Worm (Caenorhabditis elegans): ENCODE data around the gene cogc-8.

Gene cogc-8

ce11 chrIV:240257-240754, at the start of gene cogc-8, which contains the start of gene fnta-1:
cogc-8 (plus strand) TSS chrIV:240451.
fnta-1 (minus strand) TSS chrIV:240307.
- TF ChIP-seq T22C8.4 (GFP tag; IDR thresholded peaks at IDR 0.05): no peak
- TF ChIP-seq flt-1 (GFP tag; IDR thresholded peaks at IDR 0.05): no peak
- no peak for TF ChIP-seq klf-2 (GFP tag; conservative IDR thresholded peaks at IDR 0.05)
- no peak for TF ChIP-seq med-1 (GFP tag; optimal IDR thresholded peaks at IDR 0.05; ENCODE audit: insufficient read depth)
- TF ChIP-seq tab-1 (GFP tag; IDR thresholded peaks at IDR 0.05): no peak
- no peak for TF ChIP-seq cog-1 (tag; optimal IDR thresholded peaks at IDR 0.05)
- no peak for TF ChIP-seq ztf-23 (GFP tag; IDR thresholded peaks at IDR 0.05)
- no peak for TF ChIP-seq ref-1 (GFP tag; conservative IDR thresholded peaks at IDR 0.05)
- TF ChIP-seq ztf-29 (GFP tag; IDR thresholded peaks at IDR 0.05): no peak

- no peak for TF ChIP-seq ref-1 (GFP tag; conservative IDR thresholded peaks at IDR 0.05)
- TF ChIP-seq ztf-23 (GFP tag; IDR thresholded peaks at IDR 0.05): peak; percentile 70; the same call in 1 of the 2 replicates
- peak; percentile 74 for TF ChIP-seq cog-1 (tag; optimal IDR thresholded peaks at IDR 0.05)
- peak; percentile 84 for TF ChIP-seq flt-1 (GFP tag; IDR thresholded peaks at IDR 0.05)
- TF ChIP-seq tab-1 (GFP tag; IDR thresholded peaks at IDR 0.05): no peak
These were observed 48.2 kb upstream of the cogc-8 start, which contains the start of gene Y38C1AA.12 for ce11 chrIV:192046-192445. Y38C1AA.12 (plus strand) TSS chrIV:192256.

- TF ChIP-seq ztf-23 (GFP tag; IDR thresholded peaks at IDR 0.05) (no peak), med-1 (GFP tag; optimal IDR thresholded peaks at IDR 0.05; ENCODE audit: insufficient read depth) (no peak), cog-1 (tag; optimal IDR thresholded peaks at IDR 0.05) (no peak), klf-2 (GFP tag; conservative IDR thresholded peaks at IDR 0.05) (no peak)
These were observed 45.8 kb upstream of the cogc-8 start, which contains the start of gene csn-3 for ce11 chrIV:194442-194841. csn-3 (plus strand) TSS chrIV:194742.

- TF ChIP-seq tab-1 (GFP tag; IDR thresholded peaks at IDR 0.05) (no peak), ztf-29 (GFP tag; IDR thresholded peaks at IDR 0.05) (no peak), med-1 (GFP tag; optimal IDR thresholded peaks at IDR 0.05; ENCODE audit: insufficient read depth) (no peak), klf-2 (GFP tag; conservative IDR thresholded peaks at IDR 0.05) (no peak), ref-1 (GFP tag; conservative IDR thresholded peaks at IDR 0.05) (no peak), flt-1 (GFP tag; IDR thresholded peaks at IDR 0.05) (no peak), cog-1 (tag; optimal IDR thresholded peaks at IDR 0.05) (no peak), ztf-23 (GFP tag; IDR thresholded peaks at IDR 0.05) (no peak), T22C8.4 (GFP tag; IDR thresholded peaks at IDR 0.05) (no peak)
These were observed 37.2 kb upstream of the cogc-8 start, which contains the start of gene gfrp-1 for ce11 chrIV:202921-203652. gfrp-1 (plus strand) TSS chrIV:203602.

- TF ChIP-seq ref-1 (GFP tag; conservative IDR thresholded peaks at IDR 0.05) (no peak), tab-1 (GFP tag; IDR thresholded peaks at IDR 0.05) (no peak), ztf-29 (GFP tag; IDR thresholded peaks at IDR 0.05) (no peak), ztf-23 (GFP tag; IDR thresholded peaks at IDR 0.05) (no peak), cog-1 (tag; optimal IDR thresholded peaks at IDR 0.05) (no peak), flt-1 (GFP tag; IDR thresholded peaks at IDR 0.05) (no peak), klf-2 (GFP tag; conservative IDR thresholded peaks at IDR 0.05) (no peak), med-1 (GFP tag; optimal IDR thresholded peaks at IDR 0.05; ENCODE audit: insufficient read depth) (no peak), T22C8.4 (GFP tag; IDR thresholded peaks at IDR 0.05) (no peak)
These were observed 35.3 kb upstream of the cogc-8 start, which contains the start of gene coa-1 for ce11 chrIV:204998-205397. coa-1 (plus strand) TSS chrIV:205298.

ce11 chrIV:207885-208284, 32.4 kb upstream of the cogc-8 start, which contains the start of gene Y38C1AA.1:
Y38C1AA.1 (plus strand) TSS chrIV:208185.
- TF ChIP-seq ztf-29 (GFP tag; IDR thresholded peaks at IDR 0.05) (no peak), tab-1 (GFP tag; IDR thresholded peaks at IDR 0.05) (no peak), med-1 (GFP tag; optimal IDR thresholded peaks at IDR 0.05; ENCODE audit: insufficient read depth) (no peak), ref-1 (GFP tag; conservative IDR thresholded peaks at IDR 0.05) (no peak), T22C8.4 (GFP tag; IDR thresholded peaks at IDR 0.05) (no peak), klf-2 (GFP tag; conservative IDR thresholded peaks at IDR 0.05) (no peak), flt-1 (GFP tag; IDR thresholded peaks at IDR 0.05) (no peak)

- TF ChIP-seq med-1 (GFP tag; optimal IDR thresholded peaks at IDR 0.05; ENCODE audit: insufficient read depth): no peak
- TF ChIP-seq ztf-23 (GFP tag; IDR thresholded peaks at IDR 0.05): no peak
- TF ChIP-seq klf-2 (GFP tag; conservative IDR thresholded peaks at IDR 0.05): no peak
- TF ChIP-seq T22C8.4 (GFP tag; IDR thresholded peaks at IDR 0.05): no peak
- peak; percentile 27 for TF ChIP-seq cog-1 (tag; optimal IDR thresholded peaks at IDR 0.05)
- no peak for TF ChIP-seq flt-1 (GFP tag; IDR thresholded peaks at IDR 0.05)
- TF ChIP-seq tab-1 (GFP tag; IDR thresholded peaks at IDR 0.05): no peak
These were observed 29.7 kb upstream of the cogc-8 start for ce11 chrIV:210591-210990.

ce11 chrIV:218252-218651, 22.0 kb upstream of the cogc-8 start, which contains the start of gene prdx-6:
prdx-6 (plus strand) TSS chrIV:218552.
- no peak for TF ChIP-seq cog-1 (tag; optimal IDR thresholded peaks at IDR 0.05)
- TF ChIP-seq ref-1 (GFP tag; conservative IDR thresholded peaks at IDR 0.05): no peak
- no peak for TF ChIP-seq tab-1 (GFP tag; IDR thresholded peaks at IDR 0.05)
- TF ChIP-seq ztf-29 (GFP tag; IDR thresholded peaks at IDR 0.05): no peak
- no peak for TF ChIP-seq klf-2 (GFP tag; conservative IDR thresholded peaks at IDR 0.05)
- no peak for TF ChIP-seq flt-1 (GFP tag; IDR thresholded peaks at IDR 0.05)
- no peak for TF ChIP-seq med-1 (GFP tag; optimal IDR thresholded peaks at IDR 0.05; ENCODE audit: insufficient read depth)
- TF ChIP-seq T22C8.4 (GFP tag; IDR thresholded peaks at IDR 0.05): no peak

ce11 chrIV:231673-232072, 8.6 kb upstream of the cogc-8 start, which contains the start of gene gtf-2H1:
gtf-2H1 (minus strand) TSS chrIV:231773.
- TF ChIP-seq ztf-23 (GFP tag; IDR thresholded peaks at IDR 0.05) (no peak), flt-1 (GFP tag; IDR thresholded peaks at IDR 0.05) (no peak), ref-1 (GFP tag; conservative IDR thresholded peaks at IDR 0.05) (no peak), ztf-29 (GFP tag; IDR thresholded peaks at IDR 0.05) (no peak), cog-1 (tag; optimal IDR thresholded peaks at IDR 0.05) (no peak), klf-2 (GFP tag; conservative IDR thresholded peaks at IDR 0.05) (no peak), tab-1 (GFP tag; IDR thresholded peaks at IDR 0.05) (no peak), T22C8.4 (GFP tag; IDR thresholded peaks at IDR 0.05) (no peak), med-1 (GFP tag; optimal IDR thresholded peaks at IDR 0.05; ENCODE audit: insufficient read depth) (no peak)

All from whole organism, midembryonic.